Fruit fly (Drosophila melanogaster): ENCODE measurements around the gene Cnx14D.

Gene Cnx14D

DNA sequence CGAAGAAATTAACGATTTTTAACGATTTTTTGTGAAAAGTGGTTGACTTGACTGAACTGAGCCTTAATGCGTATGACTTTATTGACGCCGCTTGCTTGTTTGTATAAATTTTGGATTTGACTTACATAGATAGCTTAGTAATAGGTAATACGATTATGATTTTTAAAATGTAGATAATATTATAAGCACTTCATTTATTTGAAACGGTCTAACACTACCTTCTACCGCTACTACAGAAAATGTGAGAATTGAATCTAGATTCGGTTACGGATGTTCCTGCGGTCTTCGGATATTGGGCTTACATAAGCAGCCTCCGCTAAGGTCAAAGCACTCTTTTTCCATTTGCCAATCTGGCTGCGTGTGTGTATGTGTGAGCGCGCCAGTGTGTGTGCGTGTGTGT lies at the start of gene Cnx14D:
Gene Cnx14D, minus strand, starts transcription at position 101 of the 400 bp plus-strand sequence.
- peak; percentile 38 for TF ChIP-seq cg (GFP tag; optimal IDR thresholded peaks at IDR 0.05)
- TF ChIP-seq gt (GFP tag; IDR thresholded peaks at IDR 0.05): no peak

DNA sequence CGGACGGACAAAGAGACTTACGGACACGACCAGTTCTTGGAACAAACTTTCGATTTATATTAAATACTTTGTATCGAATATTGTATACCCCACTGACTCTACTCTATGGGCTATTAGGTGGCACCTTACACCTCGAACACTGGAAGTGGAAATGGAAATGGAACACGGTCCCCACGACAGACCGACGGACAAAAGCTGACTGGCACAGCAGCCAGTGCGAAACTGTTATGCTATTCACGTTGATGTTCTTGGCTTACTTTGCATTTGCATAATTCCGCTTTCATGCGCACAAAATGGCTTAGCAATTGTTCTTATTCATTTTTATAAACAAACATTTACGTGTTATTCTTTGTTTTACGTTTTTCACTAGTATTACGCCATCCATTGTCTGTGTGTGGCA lies 48.9 kb upstream of the Cnx14D start:
- TF ChIP-seq az2 (GFP tag; optimal IDR thresholded peaks at IDR 0.05) (no peak), CG18011 (GFP tag; optimal IDR thresholded peaks at IDR 0.05) (peak; percentile 92)

DNA sequence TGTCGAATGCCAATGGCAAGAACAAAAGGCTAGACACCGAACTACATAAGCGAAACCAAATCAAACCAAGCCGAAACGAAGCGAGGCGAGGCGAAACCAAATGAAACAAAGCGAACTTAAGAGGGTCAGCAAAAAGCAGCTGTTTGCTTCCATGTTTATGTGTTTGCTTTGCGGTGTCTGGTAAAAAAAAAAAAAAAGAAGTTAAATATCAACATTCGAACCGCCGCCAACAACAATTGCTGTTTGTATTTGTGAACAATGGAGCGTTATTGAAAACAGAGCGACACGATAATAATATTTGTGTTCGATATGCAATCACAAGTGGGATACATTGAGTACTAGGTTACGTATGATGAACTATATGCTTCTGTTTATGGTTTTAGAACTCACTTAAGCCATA lies 48.4 kb upstream of the Cnx14D start:
- no peak for TF ChIP-seq crp (GFP tag; optimal IDR thresholded peaks at IDR 0.05)
- TF ChIP-seq eve (GFP tag; optimal IDR thresholded peaks at IDR 0.05): no peak
- peak; percentile 22 for TF ChIP-seq fd3F (GFP tag; optimal IDR thresholded peaks at IDR 0.05)
- TF ChIP-seq vnd (GFP tag; IDR thresholded peaks at IDR 0.05; ENCODE audit: partially characterized antibody): no peak
- no peak for TF ChIP-seq CG2129 (GFP tag; IDR thresholded peaks at IDR 0.05; ENCODE audit: partially characterized antibody)
- no peak for TF ChIP-seq CG42726 (GFP tag; IDR thresholded peaks at IDR 0.05; ENCODE audit: partially characterized antibody)
- TF ChIP-seq ranshi (GFP tag; IDR thresholded peaks at IDR 0.05): no peak
- no peak for TF ChIP-seq CG2199 (GFP tag; IDR thresholded peaks at IDR 0.05)
- no peak for TF ChIP-seq vfl (GFP tag; optimal IDR thresholded peaks at IDR 0.05)
- no peak for TF ChIP-seq Dref (GFP tag; IDR thresholded peaks at IDR 0.05)
- TF ChIP-seq unpg (GFP tag; optimal IDR thresholded peaks at IDR 0.05): peak; percentile 25
- TF ChIP-seq pfk (GFP tag; optimal IDR thresholded peaks at IDR 0.05): no peak
- no peak for TF ChIP-seq CG10274 (GFP tag; optimal IDR thresholded peaks at IDR 0.05)
- TF ChIP-seq tgo (GFP tag; IDR thresholded peaks at IDR 0.05): no peak
- TF ChIP-seq Hr51 (GFP tag; optimal IDR thresholded peaks at IDR 0.05): no peak
- no peak for TF ChIP-seq CG15479 (GFP tag; optimal IDR thresholded peaks at IDR 0.05)
- TF ChIP-seq CG12942 (GFP tag; optimal IDR thresholded peaks at IDR 0.05): peak; percentile 5
- no peak for TF ChIP-seq CG30020 (tag; optimal IDR thresholded peaks at IDR 0.05)
- no peak for TF ChIP-seq jigr1 (GFP tag; IDR thresholded peaks at IDR 0.05)
- peak; percentile 24 for TF ChIP-seq scrt (GFP tag; optimal IDR thresholded peaks at IDR 0.05)
- TF ChIP-seq CG12299 (tag; optimal IDR thresholded peaks at IDR 0.05): no peak
- TF ChIP-seq bowl (GFP tag; IDR thresholded peaks at IDR 0.05): no peak
- no peak for TF ChIP-seq exex (tag; optimal IDR thresholded peaks at IDR 0.05)
- TF ChIP-seq Nf-YB (GFP tag; optimal IDR thresholded peaks at IDR 0.05): no peak
- no peak for TF ChIP-seq Max (GFP tag; optimal IDR thresholded peaks at IDR 0.05)
- TF ChIP-seq E2f2 (GFP tag; IDR thresholded peaks at IDR 0.05): no peak
- TF ChIP-seq CG4360 (GFP tag; IDR thresholded peaks at IDR 0.05): no peak
- no peak for TF ChIP-seq sc (optimal IDR thresholded peaks at IDR 0.05)
- no peak for TF ChIP-seq sc (GFP tag; optimal IDR thresholded peaks at IDR 0.05)
- TF ChIP-seq toy (GFP tag; IDR thresholded peaks at IDR 0.05): peak; percentile 38; the same call in 1 of the 2 replicates
- peak; percentile 31 for TF ChIP-seq org-1 (GFP tag; optimal IDR thresholded peaks at IDR 0.05)
- TF ChIP-seq CG3281 (GFP tag; optimal IDR thresholded peaks at IDR 0.05): peak; percentile 53
- no peak for TF ChIP-seq trem (tag; optimal IDR thresholded peaks at IDR 0.05)
- no peak for TF ChIP-seq sens (GFP tag)
- TF ChIP-seq zen (tag; optimal IDR thresholded peaks at IDR 0.05): no peak
- no peak for TF ChIP-seq CG17328 (GFP tag; IDR thresholded peaks at IDR 0.05)
- TF ChIP-seq ATbp (GFP tag; optimal IDR thresholded peaks at IDR 0.05): peak; percentile 58
- no peak for TF ChIP-seq mam (GFP tag; optimal IDR thresholded peaks at IDR 0.05)
- TF ChIP-seq grn (GFP tag; optimal IDR thresholded peaks at IDR 0.05): no peak
- no peak for TF ChIP-seq CG12219 (GFP tag; optimal IDR thresholded peaks at IDR 0.05)
- TF ChIP-seq luna (GFP tag; optimal IDR thresholded peaks at IDR 0.05): no peak
- TF ChIP-seq CG31441 (GFP tag; IDR thresholded peaks at IDR 0.05): no peak
- no peak for TF ChIP-seq cwo (GFP tag; optimal IDR thresholded peaks at IDR 0.05)
- TF ChIP-seq Sin3A (optimal IDR thresholded peaks at IDR 0.05): no peak
